Fruit fly (Drosophila melanogaster) whole organism, embryonic: ENCODE measurements around the gene CG12054.

Experiments used
- Asciz ChIP-seq: fragments of 200-800 bp; sonication (Bioruptor generic); optimal IDR thresholded peaks from 2 replicates; lab custom pipeline; 2017; ENCODE audit warnings: missing biosample characterization, mild to moderate bottlenecking, missing genetic modification characterization, missing genetic modification reagents
- CG10209 ChIP-seq: fragments of 200-800 bp; sonication (Bioruptor generic); optimal IDR thresholded peaks from 3 replicates; lab custom pipeline; 2017; ENCODE audit warnings: missing biosample characterization, mild to moderate bottlenecking, missing genetic modification characterization, missing genetic modification reagents
- CG13624 ChIP-seq: fragments of 200-800 bp; sonication (Bioruptor generic); optimal IDR thresholded peaks from 2 replicates; lab custom pipeline; 2016; ENCODE audit warnings: missing biosample characterization, missing genetic modification characterization
- CG1529 ChIP-seq: fragments of 200-800 bp; sonication (Bioruptor generic); optimal IDR thresholded peaks from 3 replicates; lab custom pipeline; 2018; ENCODE audit warnings: missing biosample characterization, missing genetic modification characterization
- CG15479 ChIP-seq: fragments of 200-800 bp; sonication (Bioruptor generic); optimal IDR thresholded peaks from 3 replicates; lab custom pipeline; 2019; ENCODE audit warnings: missing biosample characterization, mild to moderate bottlenecking, missing genetic modification characterization, moderate library complexity
- CG15514 ChIP-seq: fragments of 200-800 bp; sonication (Bioruptor generic); optimal IDR thresholded peaks from 3 replicates; lab custom pipeline; 2017; ENCODE audit warnings: missing biosample characterization, missing genetic modification characterization, mild to moderate bottlenecking, moderate library complexity, missing genetic modification reagents
- CG16863 ChIP-seq: fragments of 200-800 bp; sonication (Bioruptor generic); optimal IDR thresholded peaks from 3 replicates; lab custom pipeline; 2016; ENCODE audit warnings: missing biosample characterization, missing genetic modification characterization
- CG2120 ChIP-seq: fragments of 200-800 bp; sonication (Bioruptor generic); optimal IDR thresholded peaks from 3 replicates; lab custom pipeline; 2016; ENCODE audit warnings: missing biosample characterization, missing genetic modification characterization
- CG3065 ChIP-seq: fragments of 200-800 bp; sonication (Bioruptor generic); optimal IDR thresholded peaks from 2 replicates; lab custom pipeline; 2016; ENCODE audit warnings: missing biosample characterization, missing genetic modification characterization
- CG31224 ChIP-seq: fragments of 200-800 bp; sonication (Bioruptor generic); IDR thresholded peaks from 2 replicates; pipeline ENCODE4 v1.3.6; 2022; ENCODE audit warnings: missing biosample characterization, missing genetic modification characterization
- CG32767 ChIP-seq: fragments of 200-800 bp; sonication (Bioruptor generic); IDR thresholded peaks from 2 replicates; pipeline ENCODE4 v1.3.6; 2022; ENCODE audit warnings: missing biosample characterization, missing genetic modification characterization
- CG34224 ChIP-seq: fragments of 200-800 bp; sonication (Bioruptor generic); IDR thresholded peaks from 3 replicates; pipeline ENCODE4 v1.3.6; 2022; ENCODE audit warnings: missing biosample characterization, missing genetic modification characterization; ENCODE audit not compliant: partially characterized antibody
- CG34376 ChIP-seq: fragments of 200-800 bp; sonication (Bioruptor generic); optimal IDR thresholded peaks from 2 replicates; lab custom pipeline; 2018; ENCODE audit warnings: missing biosample characterization, mild to moderate bottlenecking, missing genetic modification characterization
- CG34422 ChIP-seq: fragments of 200-800 bp; sonication (Bioruptor generic); IDR thresholded peaks from 3 replicates; pipeline ENCODE4 v1.3.6; 2022; ENCODE audit warnings: missing biosample characterization, missing genetic modification characterization
- CG8359 ChIP-seq: fragments of 200-800 bp; sonication (Bioruptor generic); optimal IDR thresholded peaks from 2 replicates; lab custom pipeline; 2017; ENCODE audit warnings: missing biosample characterization, mild to moderate bottlenecking, missing genetic modification characterization, borderline replicate concordance
- CoRest ChIP-seq: fragments of 200-800 bp; sonication (Bioruptor generic); optimal IDR thresholded peaks from 3 replicates; lab custom pipeline; 2018; ENCODE audit warnings: missing biosample characterization, mild to moderate bottlenecking, missing genetic modification characterization, moderate library complexity
- E2f2 ChIP-seq: fragments of 200-800 bp; sonication (Bioruptor generic); IDR thresholded peaks from 2 replicates; pipeline ENCODE4 v1.3.6; 2022; ENCODE audit warnings: missing biosample characterization, missing genetic modification characterization
- Eip74EF ChIP-seq, 2 experiments: fragments of 200-800 bp in 1 of 2; fragments of >200 bp in 1 of 2; sonication (Bioruptor generic) in 1 of 2; optimal IDR thresholded peaks; 2 replicates each; lab custom pipeline; 2017 to 2019; ENCODE audit warnings: missing biosample characterization in 2 of 2, missing genetic modification characterization in 2 of 2, mild to moderate bottlenecking in 1 of 2, moderate library complexity in 1 of 2
- Ets97D ChIP-seq: fragments of 200-800 bp; sonication (Bioruptor generic); optimal IDR thresholded peaks from 3 replicates; lab custom pipeline; 2016; ENCODE audit warnings: missing biosample characterization, missing genetic modification characterization
- GATAe ChIP-seq: fragments of 200-800 bp; sonication (Bioruptor generic); conservative IDR thresholded peaks from 2 replicates; pipeline ENCODE4 v1.3.6; 2022; ENCODE audit warnings: missing biosample characterization, missing genetic modification characterization
- HmgZ ChIP-seq: fragments of 200-800 bp; sonication (Bioruptor generic); optimal IDR thresholded peaks from 2 replicates; lab custom pipeline; 2018; ENCODE audit warnings: missing biosample characterization, mild to moderate bottlenecking, missing genetic modification characterization
- Hmx ChIP-seq: fragments of 200-800 bp; sonication (Bioruptor generic); optimal IDR thresholded peaks from 2 replicates; lab custom pipeline; 2016; ENCODE audit warnings: missing biosample characterization, missing genetic modification characterization
- Kr ChIP-seq: fragments of 200-800 bp; sonication (Bioruptor generic); optimal IDR thresholded peaks from 2 replicates; lab custom pipeline; 2017; ENCODE audit warnings: missing biosample characterization, mild to moderate bottlenecking, missing genetic modification characterization
- Lim3 ChIP-seq: fragments of 200-800 bp; sonication (Bioruptor generic); IDR thresholded peaks from 2 replicates; pipeline ENCODE4 v1.3.6; 2022; ENCODE audit warnings: missing biosample characterization, missing genetic modification characterization
- Lpt ChIP-seq: fragments of >200 bp; optimal IDR thresholded peaks from 2 replicates; lab custom pipeline; 2018; ENCODE audit warnings: missing biosample characterization, missing genetic modification characterization
- Med ChIP-seq: fragments of 200-800 bp; sonication (Bioruptor generic); peaks from one replicate; lab custom pipeline; 2016; ENCODE audit warnings: missing biosample characterization, missing genetic modification characterization, mild to moderate bottlenecking, inconsistent platforms, moderate library complexity
- NC2β ChIP-seq: fragments of 200-800 bp; sonication (Bioruptor generic); optimal IDR thresholded peaks from 2 replicates; lab custom pipeline; 2016; ENCODE audit warnings: missing biosample characterization, missing genetic modification characterization
- Nf-YC ChIP-seq: fragments of 200-800 bp; optimal IDR thresholded peaks from 3 replicates; lab custom pipeline; 2019; ENCODE audit warnings: missing biosample characterization, mild to moderate bottlenecking, missing genetic modification characterization, moderate library complexity
- Scr ChIP-seq: fragments of 200-800 bp; sonication (Bioruptor generic); IDR thresholded peaks from 2 replicates; pipeline ENCODE4 v1.3.6; 2022; ENCODE audit warnings: missing biosample characterization, missing genetic modification characterization; ENCODE audit not compliant: partially characterized antibody
- Trl ChIP-seq, 3 experiments: fragments of >200 bp in 2 of 3; fragments of 200-800 bp in 1 of 3; sonication (Bioruptor generic) in 1 of 3; optimal IDR thresholded peaks; 2 replicates in 1 of 3; 3 replicates in 2 of 3; lab custom pipeline; 2016 to 2017; ENCODE audit warnings: missing biosample characterization in 1 of 3, missing genetic modification characterization in 1 of 3
- Usf ChIP-seq: fragments of 200-800 bp; sonication (Bioruptor generic); optimal IDR thresholded peaks from 2 replicates; lab custom pipeline; 2017; ENCODE audit warnings: missing genotype, missing biosample characterization, missing genetic modification characterization
- Vsx1 ChIP-seq: fragments of 200-800 bp; sonication (Bioruptor generic); optimal IDR thresholded peaks from 2 replicates; lab custom pipeline; 2017; ENCODE audit warnings: missing biosample characterization, mild to moderate bottlenecking, missing genetic modification characterization, missing genetic modification reagents
- al ChIP-seq: fragments of 200-800 bp; sonication (Bioruptor generic); IDR thresholded peaks from 2 replicates; pipeline ENCODE4 v1.3.6; 2022; ENCODE audit warnings: missing biosample characterization, missing genetic modification characterization
- ash1 ChIP-seq: fragments of 200-800 bp; sonication (Bioruptor generic); optimal IDR thresholded peaks from 2 replicates; lab custom pipeline; 2018; ENCODE audit warnings: missing biosample characterization, mild to moderate bottlenecking, missing genetic modification characterization
- caup ChIP-seq: fragments of 200-800 bp; sonication (Bioruptor generic); optimal IDR thresholded peaks from 3 replicates; lab custom pipeline; 2017; ENCODE audit warnings: missing biosample characterization, mild to moderate bottlenecking, missing genetic modification characterization, moderate library complexity; ENCODE audit not compliant: severe bottlenecking
- crol ChIP-seq: fragments of 200-800 bp; sonication (Bioruptor generic); IDR thresholded peaks from 2 replicates; pipeline ENCODE4 v1.3.6; 2022; ENCODE audit warnings: missing biosample characterization, missing genetic modification characterization
- en ChIP-seq: fragments of 200-800 bp; sonication (Bioruptor generic); optimal IDR thresholded peaks from 2 replicates; lab custom pipeline; 2016; ENCODE audit warnings: missing biosample characterization, missing genetic modification characterization
- gce ChIP-seq: fragments of 200-800 bp; sonication (Bioruptor generic); IDR thresholded peaks from 3 replicates; pipeline ENCODE4 v1.3.6; 2022; ENCODE audit warnings: missing biosample characterization, missing genetic modification characterization
- hth ChIP-seq: fragments of >200 bp; optimal IDR thresholded peaks from 2 replicates; lab custom pipeline; 2017; ENCODE audit warnings: inconsistent platforms
- jing ChIP-seq: fragments of 200-800 bp; sonication (Bioruptor generic); optimal IDR thresholded peaks from 2 replicates; lab custom pipeline; 2018; ENCODE audit warnings: missing biosample characterization, mild to moderate bottlenecking, missing genetic modification characterization
- maf-S ChIP-seq: fragments of 200-800 bp; sonication (Bioruptor generic); optimal IDR thresholded peaks from 2 replicates; lab custom pipeline; 2016; ENCODE audit warnings: missing biosample characterization, missing genetic modification characterization
- mirr ChIP-seq: fragments of 200-800 bp; sonication (Bioruptor generic); optimal IDR thresholded peaks from 3 replicates; lab custom pipeline; 2018; ENCODE audit warnings: missing biosample characterization, mild to moderate bottlenecking, missing genetic modification characterization
- odd ChIP-seq: fragments of 200-800 bp; sonication (Bioruptor generic); optimal IDR thresholded peaks from 2 replicates; lab custom pipeline; 2017; ENCODE audit warnings: missing biosample characterization, mild to moderate bottlenecking, missing genetic modification characterization
- pnt ChIP-seq: fragments of 200-800 bp; sonication (Bioruptor generic); optimal IDR thresholded peaks from 3 replicates; lab custom pipeline; 2016; ENCODE audit warnings: missing biosample characterization, missing genetic modification characterization
- prd ChIP-seq, 3 experiments: fragments of >200 bp in 2 of 3; fragments of 200-800 bp in 1 of 3; sonication (Bioruptor generic) in 1 of 3; optimal IDR thresholded peaks in 2 of 3; IDR thresholded peaks in 1 of 3; 2 replicates in 2 of 3; 3 replicates in 1 of 3; pipeline versions ENCODE4 v1.3.6 to Lab custom; 2017 to 2022; ENCODE audit warnings: missing biosample characterization in 1 of 3, missing genetic modification characterization in 1 of 3
- sens ChIP-seq: fragments of 200-800 bp; sonication (Bioruptor generic); peaks from one replicate; lab custom pipeline; 2016; ENCODE audit warnings: missing biosample characterization, missing genetic modification characterization
- shn ChIP-seq: fragments of 200-800 bp; sonication (Bioruptor generic); optimal IDR thresholded peaks from 3 replicates; lab custom pipeline; 2016; ENCODE audit warnings: missing biosample characterization, missing genetic modification characterization
- sug ChIP-seq: fragments of 200-800 bp; optimal IDR thresholded peaks from 2 replicates; lab custom pipeline; 2019; ENCODE audit warnings: missing biosample characterization, mild to moderate bottlenecking, missing genetic modification characterization, moderate library complexity
- trem ChIP-seq: fragments of 200-800 bp; optimal IDR thresholded peaks from 3 replicates; lab custom pipeline; 2019; ENCODE audit warnings: missing biosample characterization, mild to moderate bottlenecking, missing genetic modification characterization, moderate library complexity
- vvl ChIP-seq: fragments of 200-800 bp; sonication (Bioruptor generic); IDR thresholded peaks from 2 replicates; pipeline ENCODE4 v1.3.6; 2022; ENCODE audit warnings: missing biosample characterization, missing genetic modification characterization
- zen ChIP-seq: fragments of 200-800 bp; sonication (Bioruptor generic); optimal IDR thresholded peaks from 3 replicates; lab custom pipeline; 2018; ENCODE audit warnings: missing biosample characterization, mild to moderate bottlenecking, missing genetic modification characterization, moderate library complexity

The CG12054 gene

DNA sequence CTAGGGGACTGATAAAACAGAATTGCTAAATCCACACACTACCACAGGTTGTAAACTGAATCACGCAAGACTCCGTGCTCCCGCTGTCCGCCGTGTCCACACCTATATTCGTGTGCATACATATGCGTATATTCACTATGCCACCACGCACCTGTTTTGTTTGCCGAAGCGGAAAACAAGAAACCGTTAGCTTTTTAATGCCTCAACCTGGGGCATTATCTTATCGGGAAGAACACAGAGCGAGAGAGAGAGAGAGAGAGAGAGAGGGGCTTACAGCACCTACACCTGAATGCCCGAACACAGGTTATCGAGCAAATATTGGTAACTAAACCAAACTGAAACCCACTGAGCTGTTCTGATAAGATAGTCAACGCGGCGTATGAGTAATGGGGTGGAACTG is 25.9 kb upstream of the CG12054 start (continued):
- TF ChIP-seq CG1529 (GFP tag; lab: Kevin White, UChicago), result no peak
- TF ChIP-seq maf-S, result no peak
- TF ChIP-seq crol, result 0 out of 2 replicates have a peak, but pooled peaks have one; percentile 13
- no peak for TF ChIP-seq CoRest (tag; lab: Kevin White, UChicago)
- no peak for TF ChIP-seq vvl
- TF ChIP-seq trem (tag; lab: Kevin White, UChicago), result no peak
- no peak for TF ChIP-seq Nf-YC (tag; lab: Kevin White, UChicago)
- no peak for TF ChIP-seq Lpt (GFP tag; lab: Kevin White, UChicago)
- no peak for TF ChIP-seq Lim3 (GFP tag; lab: Robert Waterston, UW)
- no peak for TF ChIP-seq shn (GFP tag; lab: Kevin White, UChicago)
- TF ChIP-seq hth (lab: Kevin White, UChicago), result no peak
- TF ChIP-seq Ets97D, result no peak
- TF ChIP-seq Hmx (GFP tag; lab: Kevin White, UChicago), result no peak
- TF ChIP-seq CG10209 (GFP tag; lab: Kevin White, UChicago), result no peak
- no peak for TF ChIP-seq CG8359 (GFP tag; lab: Kevin White, UChicago)
- TF ChIP-seq en (GFP tag; lab: Kevin White, UChicago), result no peak
- no peak for TF ChIP-seq gce (GFP tag; lab: Robert Waterston, UW)
- TF ChIP-seq CG15479 (GFP tag; lab: Kevin White, UChicago), result no peak
- no peak for TF ChIP-seq pnt (GFP tag; lab: Kevin White, UChicago)
- TF ChIP-seq prd (optimal IDR thresholded peaks at IDR 0.05; lab: Kevin White, UChicago), result no peak
- no peak for TF ChIP-seq prd (GFP tag; IDR thresholded peaks at IDR 0.05; lab: Robert Waterston, UW)
- peak; percentile 20 for TF ChIP-seq mirr
- no peak for TF ChIP-seq al
- TF ChIP-seq Asciz (GFP tag; lab: Kevin White, UChicago), result peak; percentile 11
- no peak for TF ChIP-seq Usf (GFP tag; lab: Kevin White, UChicago)
- peak; percentile 87 for TF ChIP-seq GATAe (GFP tag; lab: Robert Waterston, UW)
- TF ChIP-seq CG13624 (GFP tag; lab: Kevin White, UChicago), result no peak
- no peak for TF ChIP-seq CG34224 (GFP tag; lab: Robert Waterston, UW)
- TF ChIP-seq jing (GFP tag; lab: Kevin White, UChicago), result no peak
- TF ChIP-seq ash1, result no peak
- TF ChIP-seq CG32767 (GFP tag; lab: Robert Waterston, UW), result no peak
- TF ChIP-seq sens (GFP tag; lab: Kevin White, UChicago), result no peak
- TF ChIP-seq CG16863, result no peak
- no peak for TF ChIP-seq Eip74EF (GFP tag; optimal IDR thresholded peaks at IDR 0.05; lab: Kevin White, UChicago)
- TF ChIP-seq CG34422, result no peak
- TF ChIP-seq Vsx1 (GFP tag; lab: Kevin White, UChicago), result no peak

DNA sequence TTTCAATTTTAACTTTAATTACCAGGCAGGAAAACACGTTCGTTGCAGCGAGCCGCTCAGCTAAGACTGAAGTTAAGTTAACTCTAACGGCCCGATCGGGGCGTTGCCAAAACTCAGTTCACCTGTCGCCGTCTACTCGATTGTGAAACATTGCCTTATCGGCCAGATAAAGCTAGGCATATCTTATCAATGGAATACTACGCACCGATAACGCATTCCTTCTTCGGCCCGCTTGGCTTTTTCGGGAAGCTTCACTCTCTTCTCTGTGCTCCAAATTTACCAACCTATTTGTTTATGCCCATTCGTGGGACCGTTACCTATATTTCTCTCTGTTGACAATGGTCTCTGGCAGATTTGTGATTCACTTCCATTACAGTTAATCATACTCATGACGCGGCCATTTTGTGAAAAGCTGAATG is 24.8 kb upstream of the CG12054 start, which contains the start of gene mesh:
Gene mesh, minus strand, starts transcription at position 68 of the 419 bp plus-strand sequence.
- TF ChIP-seq sug, result peak; percentile 23
- peak; percentile 39 for TF ChIP-seq HmgZ (tag; lab: Kevin White, UChicago)
- peak in 1 of 2 experiments; percentile 30 for TF ChIP-seq Trl (optimal IDR thresholded peaks at IDR 0.05; lab: Kevin White, UChicago)
- no peak for TF ChIP-seq Trl (GFP tag; optimal IDR thresholded peaks at IDR 0.05; lab: Kevin White, UChicago)
- TF ChIP-seq CG31224, result no peak
- no peak for TF ChIP-seq zen (tag; lab: Kevin White, UChicago)
- TF ChIP-seq odd (GFP tag; lab: Kevin White, UChicago), result no peak
- TF ChIP-seq CG15514 (GFP tag; lab: Kevin White, UChicago), result peak; percentile 3
- no peak for TF ChIP-seq CG3065
- TF ChIP-seq CG2120 (GFP tag; lab: Kevin White, UChicago), result no peak
- TF ChIP-seq Scr (GFP tag; lab: Robert Waterston, UW), result 0 out of 2 replicates have a peak, but pooled peaks have one; percentile 9
- no peak for TF ChIP-seq Kr (GFP tag; lab: Kevin White, UChicago)
- TF ChIP-seq NC2β (GFP tag; lab: Kevin White, UChicago), result no peak
- TF ChIP-seq GATAe (GFP tag; lab: Robert Waterston, UW), result peak; percentile 97
- peak; percentile 38 for TF ChIP-seq mirr
- TF ChIP-seq Usf (GFP tag; lab: Kevin White, UChicago), result no peak
- TF ChIP-seq CG34376 (GFP tag; lab: Kevin White, UChicago), result peak; percentile 58
- peak; percentile 26 for TF ChIP-seq caup (GFP tag; lab: Kevin White, UChicago)
- peak; percentile 80 for TF ChIP-seq Med (GFP tag; lab: Kevin White, UChicago)
- TF ChIP-seq E2f2 (GFP tag; lab: Robert Waterston, UW), result no peak
